Fruit fly (Drosophila melanogaster): ENCODE measurements around the gene CG7564.

DNA sequence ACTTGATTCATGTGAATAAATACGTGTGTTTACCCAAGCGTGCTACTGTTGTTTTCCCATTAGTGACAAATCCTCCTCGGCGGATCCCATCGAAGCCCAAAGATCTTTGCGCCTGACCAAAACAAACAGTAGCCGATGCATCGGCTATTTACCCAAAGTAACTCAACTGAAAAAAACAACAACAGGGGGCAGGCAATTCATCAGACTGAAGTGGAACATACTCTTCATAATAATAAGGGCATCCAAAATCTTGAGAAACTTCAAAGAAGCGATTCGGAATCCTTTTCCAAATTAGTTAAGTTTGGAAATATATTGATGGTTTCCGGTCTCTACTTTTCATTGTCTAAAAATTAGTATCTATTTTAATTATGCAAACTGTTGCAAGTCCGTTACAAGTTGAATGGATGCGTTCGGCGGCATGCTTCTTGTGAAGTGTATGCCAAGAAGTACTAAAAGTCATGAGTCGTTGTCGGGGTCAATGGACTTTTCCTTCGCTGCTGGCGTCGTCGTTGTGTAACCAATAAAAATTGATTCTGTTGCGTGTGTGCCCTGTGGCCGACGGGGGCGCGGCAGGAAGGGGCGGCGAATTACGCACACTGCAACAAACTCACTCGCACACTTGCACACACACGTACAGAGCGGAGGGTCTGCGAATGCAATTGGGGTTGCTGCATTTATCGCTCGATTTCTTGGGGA lies 18.7 kb upstream of the CG7564 start:
- TF ChIP-seq h (GFP tag; optimal IDR thresholded peaks at IDR 0.05) (peak; percentile 59), jim (GFP tag; optimal IDR thresholded peaks at IDR 0.05) (no peak), fru (GFP tag; optimal IDR thresholded peaks at IDR 0.05) (peak; percentile 70), dmrt93B (GFP tag; optimal IDR thresholded peaks at IDR 0.05) (peak; percentile 32), CG32264 (GFP tag; optimal IDR thresholded peaks at IDR 0.05) (no peak), woc (GFP tag; optimal IDR thresholded peaks at IDR 0.05) (peak; percentile 70), Jra (GFP tag; optimal IDR thresholded peaks at IDR 0.05) (no peak), OdsH (GFP tag; optimal IDR thresholded peaks at IDR 0.05) (peak; percentile 55), HLH106 (tag; optimal IDR thresholded peaks at IDR 0.05) (peak; percentile 56), usp (GFP tag; optimal IDR thresholded peaks at IDR 0.05) (no peak)
